Worm (Caenorhabditis elegans): Measurements from ENCODE around the gene C52B11.5.

- no peak for TF ChIP-seq ZK546.5 (tag; optimal IDR thresholded peaks at IDR 0.05)
- no peak for TF ChIP-seq aly-2 (tag; optimal IDR thresholded peaks at IDR 0.05)
- no peak for TF ChIP-seq ama-1 (optimal IDR thresholded peaks at IDR 0.05)
- TF ChIP-seq nhr-129 (tag; optimal IDR thresholded peaks at IDR 0.05): no peak
- no peak for TF ChIP-seq crh-2 (tag; optimal IDR thresholded peaks at IDR 0.05)
Observed at ce11 chrX:1255547-1255946, 17.0 kb upstream of the C52B11.5 start, which contains the start of gene npr-11.

All from whole organism, L2 larva.